Worm (Caenorhabditis elegans) whole organism, L4/young adult: ENCODE data around the gene srv-1.

ENCODE experiments used
- W03F9.2 ChIP-seq: fragments of 150-350 bp; optimal IDR thresholded peaks from 2 replicates; lab custom pipeline; 2014; ENCODE audit warnings: missing biosample characterization, missing genetic modification characterization
- him-1 ChIP-seq: sonication (generic microtip); optimal IDR thresholded peaks from 2 replicates; lab custom pipeline; 2016; ENCODE audit warnings: missing genotype, missing genetic modification reagents, missing genetic modification characterization, missing compliant biosample characterization

DNA sequence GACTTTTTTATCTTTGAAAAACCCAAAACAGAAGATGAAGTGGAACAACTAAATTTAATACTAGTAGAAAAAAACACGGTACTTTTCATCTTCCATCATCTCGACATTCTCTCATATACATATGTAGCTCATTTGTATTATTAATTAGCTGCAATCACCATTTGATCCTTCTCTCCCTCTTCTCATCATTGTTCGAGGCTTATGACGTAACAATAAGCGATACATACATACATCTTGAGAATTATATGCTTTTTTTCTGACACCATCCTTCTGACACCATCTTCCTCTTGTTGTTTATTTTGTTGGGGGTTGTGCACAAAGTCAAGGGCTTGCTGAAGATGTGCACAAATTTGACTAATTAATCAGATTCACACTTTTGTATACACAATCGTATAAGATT, 12.9 kb upstream of the srv-1 start:
- TF ChIP-seq W03F9.2 (tag; lab: Kevin White, UChicago) (no peak), him-1 (tag; lab: Kevin White, UChicago) (no peak)
